Worm (Caenorhabditis elegans) whole organism, early embryonic: ENCODE data around the gene K09E2.1.

Experiments
- B0310.2 ChIP-seq: sonication (generic microtip); optimal IDR thresholded peaks from 2 replicates; lab custom pipeline; 2016; ENCODE audit warnings: mild to moderate bottlenecking, missing genetic modification characterization, missing compliant biosample characterization
- F13C5.2 ChIP-seq: sonication (generic microtip); optimal IDR thresholded peaks from 2 replicates; lab custom pipeline; 2017; ENCODE audit warnings: mild to moderate bottlenecking, missing genetic modification characterization, inconsistent platforms, missing compliant biosample characterization
- aly-1 ChIP-seq: sonication (generic microtip); optimal IDR thresholded peaks from 2 replicates; lab custom pipeline; 2016; ENCODE audit warnings: missing genetic modification characterization, missing compliant biosample characterization
- ama-1 ChIP-seq: fragments of 150-350 bp; optimal IDR thresholded peaks from 2 replicates; lab custom pipeline; 2014
- ceh-13 ChIP-seq: fragments of 200-800 bp; sonication (Bioruptor generic); optimal IDR thresholded peaks from 2 replicates; lab custom pipeline; 2018; ENCODE audit warnings: mild to moderate bottlenecking, missing genetic modification characterization, missing compliant biosample characterization
- ceh-36 ChIP-seq: sonication (generic microtip); optimal IDR thresholded peaks from 2 replicates; lab custom pipeline; 2016; ENCODE audit warnings: missing genetic modification characterization, inconsistent platforms, missing compliant biosample characterization
- ets-7 ChIP-seq: sonication (generic microtip); optimal IDR thresholded peaks from 2 replicates; lab custom pipeline; 2016; ENCODE audit warnings: missing genotype, missing genetic modification characterization, missing compliant biosample characterization
- flt-1 ChIP-seq: fragments of 200-800 bp; sonication (Bioruptor generic); IDR thresholded peaks from 2 replicates; pipeline ENCODE4 v1.3.6; 2022; ENCODE audit warnings: missing genetic modification characterization, missing compliant biosample characterization
- hmbx-1 ChIP-seq: sonication (generic microtip); optimal IDR thresholded peaks from 2 replicates; lab custom pipeline; 2016; ENCODE audit warnings: mild to moderate bottlenecking, missing genetic modification characterization, missing compliant biosample characterization
- hmg-4 ChIP-seq: fragments of 200-800 bp; sonication (Bioruptor generic); optimal IDR thresholded peaks from 2 replicates; lab custom pipeline; 2018; ENCODE audit warnings: mild to moderate bottlenecking, missing genetic modification characterization, missing compliant biosample characterization
- hnd-1 ChIP-seq: sonication (generic microtip); optimal IDR thresholded peaks from 2 replicates; lab custom pipeline; 2016; ENCODE audit warnings: missing genetic modification characterization, missing compliant biosample characterization
- pes-1 ChIP-seq: fragments of 200-800 bp; sonication (Bioruptor generic); IDR thresholded peaks from 2 replicates; pipeline ENCODE4 v1.3.6; 2022; ENCODE audit warnings: missing genetic modification reagents, missing genetic modification characterization, missing compliant biosample characterization
- scrt-1 ChIP-seq: fragments of 200-800 bp; sonication (Bioruptor generic); IDR thresholded peaks from 2 replicates; pipeline ENCODE4 v1.3.6; 2022; ENCODE audit warnings: missing genetic modification characterization, missing compliant biosample characterization
- sea-1 ChIP-seq: fragments of 200-800 bp; sonication (Bioruptor generic); conservative IDR thresholded peaks from 2 replicates; pipeline ENCODE4 v1.3.6; 2022; ENCODE audit warnings: missing genetic modification characterization, missing compliant biosample characterization
- tbx-11 ChIP-seq: fragments of 200-800 bp; sonication (Bioruptor generic); IDR thresholded peaks from 2 replicates; pipeline ENCODE4 v1.3.6; 2022; ENCODE audit warnings: missing genetic modification characterization, missing compliant biosample characterization
- tbx-37 ChIP-seq: fragments of 200-800 bp; sonication (Bioruptor generic); conservative IDR thresholded peaks from 2 replicates; pipeline ENCODE4 v1.3.6; 2022; ENCODE audit warnings: missing genetic modification reagents, missing genetic modification characterization, missing compliant biosample characterization
- tra-4 ChIP-seq: sonication (generic microtip); optimal IDR thresholded peaks from 2 replicates; lab custom pipeline; 2017; ENCODE audit warnings: missing genetic modification characterization, missing compliant biosample characterization

Gene K09E2.1

DNA sequence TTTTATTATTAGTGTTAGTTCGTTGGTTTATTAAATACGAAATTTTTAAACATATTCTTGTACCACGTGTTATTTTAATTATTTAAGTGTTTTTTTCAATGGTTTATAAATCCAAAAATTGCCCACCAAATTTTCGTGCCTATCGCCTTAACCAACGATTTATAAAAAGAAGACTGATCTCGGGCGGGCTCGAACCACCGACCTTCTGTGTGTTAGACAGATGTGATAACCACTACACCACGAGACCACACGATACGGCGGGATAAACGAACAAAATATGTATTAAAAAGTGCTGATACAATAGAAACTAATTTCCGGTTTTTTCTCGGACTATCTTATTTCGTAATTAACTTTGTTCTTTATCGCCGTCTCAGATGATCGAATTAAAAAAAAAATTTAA lies 31.2 kb upstream of the K09E2.1 start:
- TF ChIP-seq hmbx-1, result no peak
- TF ChIP-seq ceh-13, result peak; percentile 35
- peak; percentile 77 for TF ChIP-seq pes-1 (GFP tag; lab: Robert Waterston, UW)

DNA sequence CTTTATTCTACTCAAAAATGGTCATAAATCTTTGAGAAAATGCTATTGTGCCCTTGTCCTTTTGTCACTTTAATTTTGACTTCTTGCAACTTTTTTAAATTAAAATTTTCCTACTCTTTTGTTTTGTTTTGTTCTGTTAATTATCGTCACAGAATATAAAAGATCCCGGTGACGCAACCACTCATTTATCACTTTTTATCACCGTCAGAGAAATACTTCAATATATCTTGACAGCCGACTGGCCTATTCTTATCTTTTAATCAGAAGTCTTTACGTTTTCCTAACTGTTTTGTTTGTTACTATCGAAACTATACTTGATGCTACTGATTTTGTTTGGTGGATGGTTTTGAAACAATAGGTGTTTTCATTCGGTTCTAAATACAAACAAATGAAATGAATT lies 25.7 kb upstream of the K09E2.1 start:
- no peak for TF ChIP-seq scrt-1 (GFP tag; lab: Robert Waterston, UW)
- no peak for TF ChIP-seq tra-4 (tag; lab: Kevin White, UChicago)
- TF ChIP-seq ama-1 (lab: Kevin White, UChicago), result no peak
- no peak for TF ChIP-seq ceh-36 (tag; lab: Kevin White, UChicago)
- TF ChIP-seq hmg-4 (GFP tag; lab: Kevin White, UChicago), result no peak
- no peak for TF ChIP-seq tbx-37 (GFP tag; lab: Robert Waterston, UW)
- no peak for TF ChIP-seq pes-1 (GFP tag; lab: Robert Waterston, UW)
- no peak for TF ChIP-seq B0310.2 (tag; lab: Kevin White, UChicago)

ce11 chrX:8659521-8659920 lies 22.2 kb upstream of the K09E2.1 start:
- TF ChIP-seq scrt-1 (GFP tag; lab: Robert Waterston, UW) (no peak), ama-1 (lab: Kevin White, UChicago) (no peak), flt-1 (GFP tag; lab: Robert Waterston, UW) (no peak), ceh-13 (no peak), sea-1 (GFP tag; lab: Robert Waterston, UW) (no peak), hmbx-1 (no peak), aly-1 (tag; lab: Kevin White, UChicago) (no peak), ceh-36 (tag; lab: Kevin White, UChicago) (no peak), tbx-11 (GFP tag; lab: Robert Waterston, UW) (no peak), hnd-1 (tag; lab: Kevin White, UChicago) (no peak)

DNA sequence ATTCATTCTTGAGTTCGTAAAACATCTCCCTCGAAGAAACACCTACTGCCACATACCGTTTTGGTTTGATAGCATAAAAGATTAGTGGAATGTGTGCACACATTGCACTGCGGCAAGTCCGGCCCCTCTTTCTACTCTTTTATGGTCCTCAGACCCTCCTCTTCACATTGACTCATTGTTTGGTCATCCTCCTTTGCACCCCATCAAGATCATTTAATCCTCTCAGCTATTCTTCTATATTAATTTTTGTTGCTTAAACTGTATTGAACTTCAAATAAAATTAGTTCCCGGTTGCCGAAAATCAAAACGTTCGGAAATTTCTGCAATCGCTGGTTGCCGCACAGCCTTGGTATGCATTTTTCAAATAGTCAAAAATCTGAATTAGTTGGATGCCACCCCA lies 21.4 kb upstream of the K09E2.1 start, which contains the start of gene rig-1:
Gene rig-1 (plus strand): TSS at position 301 of the 400 bp plus-strand sequence.
- TF ChIP-seq flt-1 (GFP tag; lab: Robert Waterston, UW) (no peak), tbx-11 (GFP tag; lab: Robert Waterston, UW) (no peak), pes-1 (GFP tag; lab: Robert Waterston, UW) (no peak), ceh-36 (tag; lab: Kevin White, UChicago) (no peak), tbx-37 (GFP tag; lab: Robert Waterston, UW) (no peak), ceh-13 (no peak), F13C5.2 (no peak), hmg-4 (GFP tag; lab: Kevin White, UChicago) (no peak), aly-1 (tag; lab: Kevin White, UChicago) (no peak), B0310.2 (tag; lab: Kevin White, UChicago) (no peak), hnd-1 (tag; lab: Kevin White, UChicago) (no peak), hmbx-1 (no peak), ets-7 (tag; lab: Kevin White, UChicago) (no peak)

DNA sequence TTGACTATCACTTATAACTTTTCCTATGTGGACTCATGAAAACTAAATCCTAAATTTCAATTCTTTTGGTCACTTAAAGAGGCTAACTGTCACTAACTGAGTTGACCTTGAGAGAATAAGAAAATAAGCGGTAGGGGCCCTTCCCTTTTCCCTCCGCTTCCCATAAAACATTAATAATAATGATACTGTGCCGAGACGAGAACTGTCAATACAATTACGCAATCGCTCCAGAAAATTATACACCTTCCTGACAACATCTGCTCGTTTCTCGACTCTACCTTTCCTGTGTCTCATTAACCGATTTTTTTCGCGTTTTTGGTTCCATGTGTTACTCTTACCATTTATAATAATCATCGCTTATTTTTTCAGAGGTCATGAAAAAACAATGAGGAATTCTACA lies 20.8 kb upstream of the K09E2.1 start:
- TF ChIP-seq ceh-36 (tag; lab: Kevin White, UChicago) (no peak), tbx-11 (GFP tag; lab: Robert Waterston, UW) (no peak), pes-1 (GFP tag; lab: Robert Waterston, UW) (no peak), B0310.2 (tag; lab: Kevin White, UChicago) (no peak), F13C5.2 (no peak), flt-1 (GFP tag; lab: Robert Waterston, UW) (no peak), ama-1 (lab: Kevin White, UChicago) (no peak), scrt-1 (GFP tag; lab: Robert Waterston, UW) (no peak), sea-1 (GFP tag; lab: Robert Waterston, UW) (no peak), hmg-4 (GFP tag; lab: Kevin White, UChicago) (no peak), hnd-1 (tag; lab: Kevin White, UChicago) (no peak)

ce11 chrX:8662452-8662851 lies 19.2 kb upstream of the K09E2.1 start:
- TF ChIP-seq tra-4 (tag; lab: Kevin White, UChicago), result no peak
- no peak for TF ChIP-seq hnd-1 (tag; lab: Kevin White, UChicago)
- TF ChIP-seq flt-1 (GFP tag; lab: Robert Waterston, UW), result no peak
- no peak for TF ChIP-seq sea-1 (GFP tag; lab: Robert Waterston, UW)
- TF ChIP-seq ets-7 (tag; lab: Kevin White, UChicago), result no peak
- TF ChIP-seq B0310.2 (tag; lab: Kevin White, UChicago), result no peak
- no peak for TF ChIP-seq hmbx-1
- no peak for TF ChIP-seq ceh-36 (tag; lab: Kevin White, UChicago)
- TF ChIP-seq tbx-37 (GFP tag; lab: Robert Waterston, UW), result no peak
- TF ChIP-seq F13C5.2, result no peak
- no peak for TF ChIP-seq pes-1 (GFP tag; lab: Robert Waterston, UW)
- no peak for TF ChIP-seq ama-1 (lab: Kevin White, UChicago)
- no peak for TF ChIP-seq aly-1 (tag; lab: Kevin White, UChicago)
- no peak for TF ChIP-seq ceh-13
- TF ChIP-seq tbx-11 (GFP tag; lab: Robert Waterston, UW), result no peak

- TF ChIP-seq flt-1 (GFP tag; lab: Robert Waterston, UW), result no peak
- TF ChIP-seq aly-1 (tag; lab: Kevin White, UChicago), result no peak
- no peak for TF ChIP-seq ets-7 (tag; lab: Kevin White, UChicago)
- TF ChIP-seq scrt-1 (GFP tag; lab: Robert Waterston, UW), result no peak
- TF ChIP-seq hnd-1 (tag; lab: Kevin White, UChicago), result no peak
- TF ChIP-seq hmbx-1, result no peak
- TF ChIP-seq B0310.2 (tag; lab: Kevin White, UChicago), result no peak
Measured at ce11 chrX:8672760-8673159, 8.9 kb upstream of the K09E2.1 start, which contains the start of the genes K09E2.2 and K09E2.3. Gene K09E2.2, plus strand, starts transcription at chrX:8673060. Gene K09E2.3, plus strand, starts transcription at chrX:8673084.

- TF ChIP-seq tra-4 (tag; lab: Kevin White, UChicago) (no peak), ama-1 (lab: Kevin White, UChicago) (no peak), hmg-4 (GFP tag; lab: Kevin White, UChicago) (no peak), flt-1 (GFP tag; lab: Robert Waterston, UW) (no peak), tbx-11 (GFP tag; lab: Robert Waterston, UW) (no peak), B0310.2 (tag; lab: Kevin White, UChicago) (no peak), F13C5.2 (no peak), tbx-37 (GFP tag; lab: Robert Waterston, UW) (no peak), scrt-1 (GFP tag; lab: Robert Waterston, UW) (no peak), hmbx-1 (no peak), ceh-13 (no peak)
Measured at ce11 chrX:8674514-8674913, 7.2 kb upstream of the K09E2.1 start.
